Fruit fly (Drosophila melanogaster) S2 (cell line): ENCODE data around the gene CG5024.

Experiments used
- CG8478 ChIP-seq: fragments of >200 bp; optimal IDR thresholded peaks from 2 replicates; lab custom pipeline; 2018
- CTCF ChIP-seq, 2 experiments: fragments of >200 bp; optimal IDR thresholded peaks; 2 replicates each; lab custom pipeline; 2018

- no peak for TF ChIP-seq CG8478
- no peak for TF ChIP-seq CTCF (optimal IDR thresholded peaks at IDR 0.05; lab: Kevin White, UChicago)
Observed at dm6 chr3R:25831799-25832280, 20.9 kb downstream of the CG5024 start, which contains the start of the genes Mst57Da and alpha4GT2.
